Worm (Caenorhabditis elegans) whole organism, mixed stage, embryonic: ENCODE measurements around the gene srlf-3.

Experiments
- bed-3 ChIP-seq: fragments of 200-800 bp; sonication (Bioruptor generic); optimal IDR thresholded peaks from 3 replicates; lab custom pipeline; 2018; ENCODE audit warnings: mild to moderate bottlenecking, missing genetic modification characterization, moderate library complexity, missing compliant biosample characterization
- elt-1 ChIP-seq: sonication (generic microtip); optimal IDR thresholded peaks from 2 replicates; lab custom pipeline; 2017; ENCODE audit warnings: missing genetic modification characterization, mild to moderate bottlenecking, missing compliant biosample characterization, antibody characterized with exemption, moderate library complexity, borderline replicate concordance; ENCODE audit not compliant: insufficient read depth
- lin-13 ChIP-seq: fragments of 150-350 bp; optimal IDR thresholded peaks from 2 replicates; lab custom pipeline; 2014; ENCODE audit warnings: missing biosample characterization, missing genetic modification characterization
- lsy-2 ChIP-seq: fragments of 150-350 bp; optimal IDR thresholded peaks from 2 replicates; lab custom pipeline; 2014; ENCODE audit warnings: missing biosample characterization, missing genetic modification characterization
- snpc-4 ChIP-seq: fragments of 150-350 bp; optimal IDR thresholded peaks from 2 replicates; lab custom pipeline; 2014; ENCODE audit warnings: missing biosample characterization, missing genetic modification characterization
- sptf-1 ChIP-seq: sonication (generic microtip); optimal IDR thresholded peaks from 2 replicates; lab custom pipeline; 2017; ENCODE audit warnings: mild to moderate bottlenecking, missing genetic modification characterization, moderate library complexity, missing compliant biosample characterization
- ztf-11 ChIP-seq: fragments of 150-350 bp; optimal IDR thresholded peaks from 2 replicates; lab custom pipeline; 2014; ENCODE audit warnings: missing biosample characterization, missing genetic modification characterization

DNA sequence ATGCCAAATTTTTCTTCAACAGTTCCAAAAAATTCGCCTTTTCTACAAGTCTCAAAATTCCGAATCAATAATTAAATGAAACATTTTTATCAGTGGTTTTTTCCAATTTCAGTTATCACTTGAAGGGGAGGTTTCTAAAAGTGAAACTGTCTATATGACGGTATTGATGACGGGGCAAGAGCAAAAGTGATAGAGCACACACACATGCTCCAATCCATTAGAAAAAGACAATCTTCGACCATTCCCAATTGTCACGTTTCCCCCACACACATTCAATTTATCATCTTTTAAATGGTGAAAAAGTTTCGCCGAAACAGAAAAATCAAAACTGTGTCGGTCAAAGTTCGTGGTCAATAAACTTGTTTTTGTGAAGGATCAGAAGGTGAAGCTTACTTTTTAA is 34.1 kb upstream of the srlf-3 start:
- TF ChIP-seq snpc-4 (no peak), sptf-1 (tag; lab: Kevin White, UChicago) (no peak), lin-13 (tag; lab: Kevin White, UChicago) (no peak), bed-3 (no peak), elt-1 (no peak), ztf-11 (no peak), lsy-2 (no peak)
